Fruit fly (Drosophila melanogaster): Measurements from ENCODE around the gene Mis12.

Mis12 gene

DNA sequence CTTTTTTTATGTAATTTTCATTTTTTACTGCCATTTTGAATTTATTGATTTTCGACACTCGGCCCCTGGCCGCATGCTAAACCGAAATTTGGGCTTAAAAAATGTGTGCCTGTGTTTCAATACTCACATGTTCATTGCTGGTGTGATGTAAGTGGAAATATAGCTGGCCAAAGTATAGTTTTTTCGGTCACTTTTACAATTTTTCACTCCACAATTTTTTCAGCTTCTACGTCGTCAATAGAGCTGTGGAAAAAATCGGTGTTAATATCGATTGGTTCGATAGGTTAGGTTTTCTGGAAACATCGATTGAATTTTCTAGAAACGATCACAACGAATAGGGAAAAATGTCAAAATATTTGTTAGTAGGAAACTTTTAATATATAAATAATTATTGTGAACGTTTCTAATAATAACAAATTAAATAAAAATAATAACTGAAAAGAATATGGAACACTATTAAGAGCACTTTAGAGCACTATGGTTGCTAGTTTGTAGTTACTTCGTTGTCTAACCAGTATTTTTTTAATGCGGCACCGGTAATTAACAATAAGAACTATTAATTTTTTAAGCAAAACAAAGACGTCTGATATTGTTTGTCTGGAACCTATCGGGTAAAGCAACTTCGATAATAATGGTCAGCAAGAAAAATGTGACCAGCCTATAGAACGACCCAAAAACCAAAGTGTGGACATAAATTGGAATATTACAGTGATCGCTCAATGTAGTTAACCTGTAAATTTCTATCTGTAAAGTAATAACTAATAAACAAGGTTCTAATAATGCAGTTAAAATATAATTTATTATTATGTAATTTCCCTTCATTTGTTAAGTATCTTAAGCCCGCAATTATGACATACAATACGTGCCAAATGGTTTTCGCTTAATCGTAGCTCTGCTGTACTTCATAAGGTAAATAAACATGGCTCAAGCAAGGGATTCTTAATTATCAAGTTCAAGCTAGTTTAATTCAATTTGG lies 13.3 kb downstream of the Mis12 start, which contains the start of the genes CG10077 and CG9948:
Gene CG10077 (minus strand): TSS at position 651 of the 976 bp plus-strand sequence.
Gene CG9948 (plus strand): TSS at position 738 of the 976 bp plus-strand sequence.
- TF ChIP-seq pad (GFP tag; optimal IDR thresholded peaks at IDR 0.05) (peak; percentile 64), bab1 (GFP tag; optimal IDR thresholded peaks at IDR 0.05) (peak; percentile 95), Crg-1 (GFP tag; optimal IDR thresholded peaks at IDR 0.05) (peak; percentile 79), Mnt (GFP tag; optimal IDR thresholded peaks at IDR 0.05) (peak; percentile 77), Clk (GFP tag; optimal IDR thresholded peaks at IDR 0.05) (peak; percentile 73), cnc (optimal IDR thresholded peaks at IDR 0.05) (no peak), CG11617 (GFP tag; optimal IDR thresholded peaks at IDR 0.05) (peak; percentile 80), CG7045 (GFP tag; optimal IDR thresholded peaks at IDR 0.05) (peak; percentile 91), CG12768 (GFP tag; optimal IDR thresholded peaks at IDR 0.05) (peak; percentile 89), CG1620 (GFP tag; optimal IDR thresholded peaks at IDR 0.05) (peak; percentile 78), CG14711 (tag; optimal IDR thresholded peaks at IDR 0.05) (peak; percentile 87), CG5204 (GFP tag; optimal IDR thresholded peaks at IDR 0.05) (peak; percentile 80), CG33017 (tag; optimal IDR thresholded peaks at IDR 0.05) (peak; percentile 90), ovo (GFP tag; optimal IDR thresholded peaks at IDR 0.05) (peak; percentile 36), tj (GFP tag; optimal IDR thresholded peaks at IDR 0.05) (peak; percentile 63), cic (GFP tag; optimal IDR thresholded peaks at IDR 0.05) (peak; percentile 25), CG7101 (tag; optimal IDR thresholded peaks at IDR 0.05) (peak; percentile 91), Hr96 (GFP tag; optimal IDR thresholded peaks at IDR 0.05) (no peak), kay (GFP tag; ENCODE audit: borderline replicate concordance) (peak; percentile 90), toe (GFP tag; optimal IDR thresholded peaks at IDR 0.05) (no peak)

DNA sequence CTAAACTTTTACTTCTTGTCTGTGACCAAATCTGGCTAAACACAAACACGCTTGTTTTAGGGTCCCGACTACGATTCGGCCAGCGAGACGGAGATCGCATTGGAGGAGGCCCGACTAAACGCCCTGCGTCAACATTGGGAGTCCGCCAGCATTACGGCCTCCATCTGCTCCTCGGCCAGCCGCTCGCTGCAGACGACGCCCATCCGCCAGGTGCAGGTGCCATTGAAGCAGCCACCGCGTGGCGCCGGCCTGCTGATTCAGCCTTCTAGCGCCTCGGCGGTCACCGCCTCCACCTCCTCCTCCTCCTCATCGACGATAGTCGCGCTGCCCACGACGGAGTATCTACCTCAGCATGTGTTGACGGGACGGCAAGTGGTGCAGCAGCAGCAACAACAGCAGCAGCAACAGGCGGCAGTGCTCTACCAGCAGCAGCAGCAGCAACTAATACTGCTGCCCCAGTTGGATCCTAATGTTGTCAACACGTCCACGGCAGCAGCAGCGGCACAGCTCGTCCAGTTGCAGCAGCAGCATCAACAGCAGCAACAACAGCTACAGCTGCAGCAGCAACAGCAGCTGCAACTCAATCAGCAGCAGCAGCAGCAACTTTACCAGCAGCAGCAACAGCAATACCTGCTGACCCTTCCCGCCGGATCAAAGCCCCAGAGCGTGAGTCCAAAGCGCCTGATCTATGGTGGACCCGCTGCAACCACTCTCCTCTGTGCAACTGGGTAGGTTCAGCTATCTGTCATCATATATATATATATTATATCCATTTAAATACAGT lies 21.5 kb downstream of the Mis12 start:
- TF ChIP-seq CG7045 (GFP tag; optimal IDR thresholded peaks at IDR 0.05) (no peak), ovo (GFP tag; optimal IDR thresholded peaks at IDR 0.05) (no peak), CG7101 (tag; optimal IDR thresholded peaks at IDR 0.05) (no peak), tj (GFP tag; optimal IDR thresholded peaks at IDR 0.05) (no peak), pad (GFP tag; optimal IDR thresholded peaks at IDR 0.05) (no peak), Hr96 (GFP tag; optimal IDR thresholded peaks at IDR 0.05) (no peak), Crg-1 (GFP tag; optimal IDR thresholded peaks at IDR 0.05) (no peak), CG33017 (tag; optimal IDR thresholded peaks at IDR 0.05) (no peak), Clk (GFP tag; optimal IDR thresholded peaks at IDR 0.05) (no peak)

DNA sequence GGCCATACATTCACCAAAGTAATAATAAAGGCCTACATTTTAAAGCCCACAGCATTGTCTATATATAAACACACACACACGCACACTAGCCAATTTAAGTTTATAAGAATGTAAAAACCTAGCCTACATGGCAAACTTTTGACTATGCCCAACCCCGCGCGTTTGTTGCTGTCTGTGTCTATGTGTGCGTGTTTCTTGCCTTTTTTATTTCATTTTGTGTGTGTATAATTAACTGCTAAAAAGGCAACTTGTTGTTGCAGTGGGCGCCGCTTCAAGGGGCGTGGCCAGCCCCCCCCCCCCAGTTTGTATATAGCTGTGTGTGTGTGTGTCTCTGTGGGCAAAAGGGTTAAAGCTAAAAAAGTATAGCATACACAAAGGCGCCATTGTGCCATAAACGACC lies 23.5 kb downstream of the Mis12 start:
- no peak for TF ChIP-seq Hr96 (GFP tag; optimal IDR thresholded peaks at IDR 0.05)
- no peak for TF ChIP-seq tj (GFP tag; optimal IDR thresholded peaks at IDR 0.05)
- TF ChIP-seq ovo (GFP tag; optimal IDR thresholded peaks at IDR 0.05) = no peak
- no peak for TF ChIP-seq CG12768 (GFP tag; optimal IDR thresholded peaks at IDR 0.05)
- TF ChIP-seq cnc (optimal IDR thresholded peaks at IDR 0.05) = no peak
- no peak for TF ChIP-seq Crg-1 (GFP tag; optimal IDR thresholded peaks at IDR 0.05)
- TF ChIP-seq cic (GFP tag; optimal IDR thresholded peaks at IDR 0.05) = no peak
- TF ChIP-seq CG7045 (GFP tag; optimal IDR thresholded peaks at IDR 0.05) = no peak
- no peak for TF ChIP-seq CG33017 (tag; optimal IDR thresholded peaks at IDR 0.05)
- no peak for TF ChIP-seq CG14711 (tag; optimal IDR thresholded peaks at IDR 0.05)
- no peak for TF ChIP-seq kay (GFP tag; ENCODE audit: borderline replicate concordance)
- TF ChIP-seq CG1620 (GFP tag; optimal IDR thresholded peaks at IDR 0.05) = no peak
- TF ChIP-seq CG5204 (GFP tag; optimal IDR thresholded peaks at IDR 0.05) = no peak
- TF ChIP-seq CG11617 (GFP tag; optimal IDR thresholded peaks at IDR 0.05) = no peak
- no peak for TF ChIP-seq CG7101 (tag; optimal IDR thresholded peaks at IDR 0.05)
- no peak for TF ChIP-seq pad (GFP tag; optimal IDR thresholded peaks at IDR 0.05)
- TF ChIP-seq Mnt (GFP tag; optimal IDR thresholded peaks at IDR 0.05) = no peak
- TF ChIP-seq Clk (GFP tag; optimal IDR thresholded peaks at IDR 0.05) = no peak
- TF ChIP-seq bab1 (GFP tag; optimal IDR thresholded peaks at IDR 0.05) = no peak

DNA sequence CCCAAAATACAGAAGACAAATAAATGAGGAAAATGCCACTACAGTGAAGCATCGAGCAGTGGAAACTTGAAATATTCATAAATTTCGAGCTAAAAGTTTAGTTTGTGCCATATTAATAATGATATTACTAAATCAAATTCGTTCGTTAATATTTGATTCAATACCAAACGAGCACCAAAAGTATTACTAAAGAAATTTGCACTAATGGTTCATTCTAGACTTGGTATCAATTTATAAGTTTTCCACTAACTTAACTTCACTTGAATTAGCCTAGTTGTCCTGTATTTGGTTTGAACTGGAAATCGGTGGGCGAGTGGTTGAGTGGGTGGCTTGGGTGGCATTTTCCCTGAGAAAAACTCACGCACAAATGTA lies 24.9 kb downstream of the Mis12 start:
- TF ChIP-seq Hr96 (GFP tag; optimal IDR thresholded peaks at IDR 0.05) (no peak), cnc (optimal IDR thresholded peaks at IDR 0.05) (no peak), Clk (GFP tag; optimal IDR thresholded peaks at IDR 0.05) (no peak), CG33017 (tag; optimal IDR thresholded peaks at IDR 0.05) (no peak), toe (GFP tag; optimal IDR thresholded peaks at IDR 0.05) (no peak), CG7101 (tag; optimal IDR thresholded peaks at IDR 0.05) (no peak), CG14711 (tag; optimal IDR thresholded peaks at IDR 0.05) (no peak), pad (GFP tag; optimal IDR thresholded peaks at IDR 0.05) (no peak), cic (GFP tag; optimal IDR thresholded peaks at IDR 0.05) (no peak), Crg-1 (GFP tag; optimal IDR thresholded peaks at IDR 0.05) (no peak), CG11617 (GFP tag; optimal IDR thresholded peaks at IDR 0.05) (no peak), CG12768 (GFP tag; optimal IDR thresholded peaks at IDR 0.05) (no peak), CG5204 (GFP tag; optimal IDR thresholded peaks at IDR 0.05) (no peak), CG7045 (GFP tag; optimal IDR thresholded peaks at IDR 0.05) (no peak), tj (GFP tag; optimal IDR thresholded peaks at IDR 0.05) (no peak), Mnt (GFP tag; optimal IDR thresholded peaks at IDR 0.05) (no peak), CG1620 (GFP tag; optimal IDR thresholded peaks at IDR 0.05) (no peak), kay (GFP tag; ENCODE audit: borderline replicate concordance) (no peak), ovo (GFP tag; optimal IDR thresholded peaks at IDR 0.05) (no peak), bab1 (GFP tag; optimal IDR thresholded peaks at IDR 0.05) (no peak)
